Worm (Caenorhabditis elegans) whole organism, L2 larva: Measurements from ENCODE around the gene cyp-25A4.
"Not testable (repeated sequence)": the region's sequence is repeated elsewhere in the genome, so short reads cannot be mapped to it uniquely, and the experiment has no call there.

Source experiments
- elt-1 ChIP-seq: fragments of 150-350 bp; optimal IDR thresholded peaks from 2 replicates; lab custom pipeline; 2014; ENCODE audit warnings: missing biosample characterization, missing genetic modification characterization
- lin-13 ChIP-seq: fragments of 150-350 bp; optimal IDR thresholded peaks from 2 replicates; lab custom pipeline; 2014; ENCODE audit warnings: missing biosample characterization, missing genetic modification reagents, missing genetic modification characterization
- nhr-237 ChIP-seq: fragments of 150-350 bp; optimal IDR thresholded peaks from 2 replicates; lab custom pipeline; 2014; ENCODE audit warnings: missing biosample characterization, missing genetic modification characterization
- skn-1 ChIP-seq: sonication (generic microtip); optimal IDR thresholded peaks from 2 replicates; lab custom pipeline; 2017; ENCODE audit warnings: missing biosample characterization, missing genetic modification characterization
- zag-1 ChIP-seq: fragments of 150-350 bp; optimal IDR thresholded peaks from 2 replicates; lab custom pipeline; 2014; ENCODE audit warnings: missing biosample characterization, missing genetic modification characterization

- not testable (repeated sequence) for TF ChIP-seq nhr-237 (tag; lab: Kevin White, UChicago); lin-13 (GFP tag; lab: Kevin White, UChicago); zag-1 (tag; lab: Kevin White, UChicago); skn-1; elt-1
Measured at ce11 chrIII:3844746-3845145, 7.1 kb downstream of the cyp-25A4 start, which contains the start of gene maph-1.3.
